Fruit fly (Drosophila melanogaster): ENCODE results near the gene Obp19b.

dm6 chrX:20393580-20393979 is 23.0 kb upstream of the Obp19b start, which contains the start of gene Syx16:
- TF ChIP-seq CG6808 (GFP tag; optimal IDR thresholded peaks at IDR 0.05) (no peak), Ets21C (GFP tag; optimal IDR thresholded peaks at IDR 0.05) (no peak), CG31627 (GFP tag; optimal IDR thresholded peaks at IDR 0.05) (no peak), ss (GFP tag; optimal IDR thresholded peaks at IDR 0.05) (no peak)
